Worm (Caenorhabditis elegans): Measurements from ENCODE around the gene tsen-54.

- TF ChIP-seq W03F9.2 (tag; optimal IDR thresholded peaks at IDR 0.05), result no peak
- TF ChIP-seq him-1 (tag; optimal IDR thresholded peaks at IDR 0.05), result no peak
Measured at ce11 chrIV:1952312-1952711, 4.3 kb downstream of the tsen-54 start.
